Fruit fly (Drosophila melanogaster) whole organism, prepupa: ENCODE results near the gene CG43703.

Experiments
- Blimp-1 ChIP-seq: fragments of 200-800 bp; sonication (Bioruptor generic); optimal IDR thresholded peaks from 3 replicates; lab custom pipeline; 2017; ENCODE audit warnings: missing biosample characterization, missing genetic modification characterization, mild to moderate bottlenecking, moderate library complexity, missing genetic modification reagents
- CG11902 ChIP-seq: fragments of 200-800 bp; sonication (Bioruptor generic); optimal IDR thresholded peaks from 3 replicates; lab custom pipeline; 2016; ENCODE audit warnings: missing biosample characterization, missing genetic modification characterization
- CG16779 ChIP-seq: fragments of 200-800 bp; sonication (Bioruptor generic); optimal IDR thresholded peaks from 3 replicates; lab custom pipeline; 2017; ENCODE audit warnings: missing biosample characterization, mild to moderate bottlenecking, missing genetic modification characterization
- OdsH ChIP-seq: fragments of 200-800 bp; sonication (Bioruptor generic); optimal IDR thresholded peaks from 3 replicates; lab custom pipeline; 2016; ENCODE audit warnings: missing biosample characterization, missing genetic modification characterization
- fd85E ChIP-seq: fragments of 200-800 bp; sonication (Bioruptor generic); optimal IDR thresholded peaks from 3 replicates; lab custom pipeline; 2016; ENCODE audit warnings: missing biosample characterization, missing genetic modification characterization

dm6 chr2L:3772599-3772936 lies 7.3 kb downstream of the CG43703 start:
- no peak for TF ChIP-seq CG11902 (GFP tag; lab: Kevin White, UChicago)
- TF ChIP-seq fd85E, result no peak
- TF ChIP-seq Blimp-1 (GFP tag; lab: Kevin White, UChicago), result no peak
- no peak for TF ChIP-seq CG16779 (tag; lab: Kevin White, UChicago)
- no peak for TF ChIP-seq OdsH
